Fruit fly (Drosophila melanogaster) whole organism, embryonic: ENCODE results near the gene CG16903.
A peak's percentile ranks its signal among the peaks of the same experiment; 100 is the strongest.

Experiments
- Abd-B ChIP-seq: fragments of 200-800 bp; sonication (Bioruptor generic); optimal IDR thresholded peaks from 2 replicates; lab custom pipeline; 2018; ENCODE audit warnings: missing biosample characterization, mild to moderate bottlenecking, missing genetic modification characterization, moderate library complexity
- Adf1 ChIP-seq: fragments of 200-800 bp; sonication (Bioruptor generic); IDR thresholded peaks from 2 replicates; pipeline ENCODE4 v1.3.6; 2022; ENCODE audit warnings: missing biosample characterization, missing genetic modification characterization
- Aef1 ChIP-seq: fragments of 200-800 bp; sonication (Bioruptor generic); IDR thresholded peaks from 3 replicates; pipeline ENCODE4 v1.3.6; 2022; ENCODE audit warnings: missing biosample characterization, missing genetic modification characterization
- B-H1 ChIP-seq: fragments of 200-800 bp; sonication (Bioruptor generic); IDR thresholded peaks from 3 replicates; pipeline ENCODE4 v1.3.6; 2022; ENCODE audit warnings: missing biosample characterization, missing genetic modification characterization
- CG1024 ChIP-seq: fragments of 200-800 bp; sonication (Bioruptor generic); IDR thresholded peaks from 2 replicates; pipeline ENCODE4 v1.3.6; 2022; ENCODE audit warnings: missing biosample characterization, missing genetic modification characterization
- CG10321 ChIP-seq: fragments of 200-800 bp; sonication (Bioruptor generic); IDR thresholded peaks from 2 replicates; pipeline ENCODE4 v1.3.6; 2022; ENCODE audit warnings: missing biosample characterization, missing genetic modification characterization
- CG10462 ChIP-seq: fragments of 200-800 bp; sonication (Bioruptor generic); optimal IDR thresholded peaks from 2 replicates; lab custom pipeline; 2016; ENCODE audit warnings: missing biosample characterization, missing genetic modification characterization
- CG11247 ChIP-seq: fragments of 200-800 bp; sonication (Bioruptor generic); IDR thresholded peaks from 2 replicates; pipeline ENCODE4 v1.3.6; 2022; ENCODE audit warnings: missing biosample characterization, missing genetic modification characterization
- CG12104 ChIP-seq: fragments of 200-800 bp; sonication (Bioruptor generic); optimal IDR thresholded peaks from 3 replicates; lab custom pipeline; 2016; ENCODE audit warnings: missing biosample characterization, missing genetic modification characterization
- CG13424 ChIP-seq: fragments of 200-800 bp; sonication (Bioruptor generic); optimal IDR thresholded peaks from 2 replicates; lab custom pipeline; 2019; ENCODE audit warnings: missing biosample characterization, mild to moderate bottlenecking, missing genetic modification characterization, moderate library complexity
- CG16813 ChIP-seq: fragments of 200-800 bp; sonication (Bioruptor generic); IDR thresholded peaks from 3 replicates; pipeline ENCODE4 v1.3.6; 2022; ENCODE audit warnings: missing biosample characterization, missing genetic modification characterization; ENCODE audit not compliant: partially characterized antibody
- CG17568 ChIP-seq: fragments of 200-800 bp; sonication (Bioruptor generic); optimal IDR thresholded peaks from 2 replicates; lab custom pipeline; 2018; ENCODE audit warnings: missing biosample characterization, mild to moderate bottlenecking, missing genetic modification characterization, moderate library complexity
- CG30431 ChIP-seq: fragments of 200-800 bp; sonication (Bioruptor generic); optimal IDR thresholded peaks from 2 replicates; lab custom pipeline; 2017; ENCODE audit warnings: missing biosample characterization, missing genetic modification characterization
- CG3065 ChIP-seq: fragments of 200-800 bp; sonication (Bioruptor generic); optimal IDR thresholded peaks from 2 replicates; lab custom pipeline; 2016; ENCODE audit warnings: missing biosample characterization, missing genetic modification characterization
- CG32767 ChIP-seq: fragments of 200-800 bp; sonication (Bioruptor generic); IDR thresholded peaks from 2 replicates; pipeline ENCODE4 v1.3.6; 2022; ENCODE audit warnings: missing biosample characterization, missing genetic modification characterization
- CG34376 ChIP-seq: fragments of 200-800 bp; sonication (Bioruptor generic); optimal IDR thresholded peaks from 2 replicates; lab custom pipeline; 2018; ENCODE audit warnings: missing biosample characterization, mild to moderate bottlenecking, missing genetic modification characterization
- CG4424 ChIP-seq: fragments of 200-800 bp; sonication (Bioruptor generic); optimal IDR thresholded peaks from 3 replicates; lab custom pipeline; 2016; ENCODE audit warnings: missing biosample characterization, missing genetic modification characterization
- CG4617 ChIP-seq: fragments of 200-800 bp; sonication (Bioruptor generic); optimal IDR thresholded peaks from 3 replicates; lab custom pipeline; 2016; ENCODE audit warnings: missing biosample characterization, missing genetic modification characterization, borderline replicate concordance
- CG6254 ChIP-seq: fragments of 200-800 bp; sonication (Bioruptor generic); optimal IDR thresholded peaks from 3 replicates; lab custom pipeline; 2017; ENCODE audit warnings: mild to moderate bottlenecking, missing biosample characterization, missing genetic modification reagents, missing genetic modification characterization
- CG7271 ChIP-seq: fragments of 200-800 bp; sonication (Bioruptor generic); optimal IDR thresholded peaks from 2 replicates; lab custom pipeline; 2018; ENCODE audit warnings: missing biosample characterization, mild to moderate bottlenecking, missing genetic modification characterization, moderate library complexity
- D ChIP-seq, 2 experiments: fragments of 200-800 bp in 1 of 2; fragments of >200 bp in 1 of 2; sonication (Bioruptor generic) in 1 of 2; optimal IDR thresholded peaks; 2 replicates in 1 of 2; 3 replicates in 1 of 2; lab custom pipeline; 2017; ENCODE audit warnings: mild to moderate bottlenecking in 1 of 2, missing biosample characterization in 1 of 2, missing genetic modification characterization in 1 of 2, missing genetic modification reagents in 1 of 2
- D19B ChIP-seq: fragments of 200-800 bp; sonication (Bioruptor generic); optimal IDR thresholded peaks from 2 replicates; lab custom pipeline; 2017; ENCODE audit warnings: missing biosample characterization, mild to moderate bottlenecking, missing genetic modification characterization
- Dad ChIP-seq: fragments of 200-800 bp; sonication (Bioruptor generic); optimal IDR thresholded peaks from 3 replicates; lab custom pipeline; 2016; ENCODE audit warnings: missing biosample characterization, missing genetic modification characterization
- Hr51 ChIP-seq, 2 experiments: fragments of 200-800 bp; sonication (Bioruptor generic); optimal IDR thresholded peaks; 2 replicates in 1 of 2; 3 replicates in 1 of 2; lab custom pipeline; 2016 to 2018; ENCODE audit warnings: missing biosample characterization in 2 of 2, missing genetic modification characterization in 2 of 2, mild to moderate bottlenecking in 1 of 2, moderate library complexity in 1 of 2
- Jarid2 ChIP-seq: fragments of 200-800 bp; sonication (Bioruptor generic); optimal IDR thresholded peaks from 3 replicates; lab custom pipeline; 2017; ENCODE audit warnings: mild to moderate bottlenecking, missing biosample characterization, missing genetic modification reagents, missing genetic modification characterization
- Lhr ChIP-seq: fragments of 200-800 bp; sonication (Bioruptor generic); optimal IDR thresholded peaks from 3 replicates; lab custom pipeline; 2017; ENCODE audit warnings: mild to moderate bottlenecking, missing biosample characterization, missing genetic modification reagents, missing genetic modification characterization
- Nf-YA ChIP-seq: fragments of 200-800 bp; sonication (Bioruptor generic); IDR thresholded peaks from 2 replicates; pipeline ENCODE4 v1.3.6; 2022; ENCODE audit warnings: missing biosample characterization, missing genetic modification characterization
- Ptx1 ChIP-seq: fragments of 200-800 bp; sonication (Bioruptor generic); IDR thresholded peaks from 2 replicates; pipeline ENCODE4 v1.3.6; 2022; ENCODE audit warnings: missing biosample characterization, missing genetic modification characterization
- Rfx ChIP-seq: fragments of 200-800 bp; sonication (Bioruptor generic); IDR thresholded peaks from 2 replicates; pipeline ENCODE4 v1.3.6; 2022; ENCODE audit warnings: missing biosample characterization, missing genetic modification characterization
- YL-1 ChIP-seq: fragments of 200-800 bp; sonication (Bioruptor generic); optimal IDR thresholded peaks from 3 replicates; lab custom pipeline; 2017; ENCODE audit warnings: missing biosample characterization, mild to moderate bottlenecking, missing genetic modification characterization
- aop ChIP-seq: fragments of 200-800 bp; sonication (Bioruptor generic); IDR thresholded peaks from 2 replicates; pipeline ENCODE4 v1.3.6; 2022; ENCODE audit warnings: missing biosample characterization, missing genetic modification characterization
- chinmo ChIP-seq: fragments of 200-800 bp; sonication (Bioruptor generic); IDR thresholded peaks from 4 replicates; pipeline ENCODE4 v1.3.6; 2022; ENCODE audit warnings: missing biosample characterization, missing genetic modification characterization; ENCODE audit not compliant: partially characterized antibody
- crol ChIP-seq: fragments of 200-800 bp; sonication (Bioruptor generic); IDR thresholded peaks from 2 replicates; pipeline ENCODE4 v1.3.6; 2022; ENCODE audit warnings: missing biosample characterization, missing genetic modification characterization
- dm ChIP-seq: fragments of 200-800 bp; sonication (Bioruptor generic); optimal IDR thresholded peaks from 3 replicates; lab custom pipeline; 2016; ENCODE audit warnings: missing biosample characterization, missing genetic modification characterization
- dmrt99B ChIP-seq: fragments of 200-800 bp; sonication (Bioruptor generic); optimal IDR thresholded peaks from 2 replicates; lab custom pipeline; 2018; ENCODE audit warnings: missing biosample characterization, mild to moderate bottlenecking, missing genetic modification characterization, moderate library complexity
- ems ChIP-seq: fragments of 200-800 bp; sonication (Bioruptor generic); optimal IDR thresholded peaks from 3 replicates; lab custom pipeline; 2016; ENCODE audit warnings: missing biosample characterization, missing genetic modification characterization
- en ChIP-seq: fragments of 200-800 bp; sonication (Bioruptor generic); optimal IDR thresholded peaks from 2 replicates; lab custom pipeline; 2016; ENCODE audit warnings: missing biosample characterization, missing genetic modification characterization
- fu2 ChIP-seq: fragments of 200-800 bp; sonication (Bioruptor generic); optimal IDR thresholded peaks from 2 replicates; lab custom pipeline; 2016; ENCODE audit warnings: missing biosample characterization, missing genetic modification characterization
- gcm ChIP-seq: fragments of 200-800 bp; sonication (Bioruptor generic); optimal IDR thresholded peaks from 2 replicates; lab custom pipeline; 2019; ENCODE audit warnings: missing biosample characterization, mild to moderate bottlenecking, missing genetic modification characterization, moderate library complexity
- h ChIP-seq: fragments of >200 bp; optimal IDR thresholded peaks from 2 replicates; lab custom pipeline; 2017
- her ChIP-seq: fragments of 200-800 bp; sonication (Bioruptor generic); optimal IDR thresholded peaks from 2 replicates; lab custom pipeline; 2016; ENCODE audit warnings: missing biosample characterization, missing genetic modification characterization
- jing ChIP-seq: fragments of 200-800 bp; sonication (Bioruptor generic); optimal IDR thresholded peaks from 2 replicates; lab custom pipeline; 2018; ENCODE audit warnings: missing biosample characterization, mild to moderate bottlenecking, missing genetic modification characterization
- nerfin-1 ChIP-seq: fragments of 200-800 bp; sonication (Bioruptor generic); optimal IDR thresholded peaks from 3 replicates; lab custom pipeline; 2019; ENCODE audit warnings: missing biosample characterization, mild to moderate bottlenecking, missing genetic modification characterization, moderate library complexity
- pan ChIP-seq, 4 experiments: fragments of >200 bp in 3 of 4; fragments of 200-800 bp in 1 of 4; sonication (Bioruptor generic) in 1 of 4; optimal IDR thresholded peaks in 3 of 4; IDR thresholded peaks in 1 of 4; 2 replicates each; pipeline versions ENCODE4 v1.3.6 to Lab custom; 2017 to 2022; ENCODE audit warnings: missing biosample characterization in 2 of 4, missing genetic modification characterization in 2 of 4, mixed read lengths in 1 of 4
- pb ChIP-seq: fragments of 200-800 bp; sonication (Bioruptor generic); optimal IDR thresholded peaks from 3 replicates; lab custom pipeline; 2016; ENCODE audit warnings: missing biosample characterization, missing genetic modification characterization
- pzg ChIP-seq: fragments of 200-800 bp; sonication (Bioruptor generic); optimal IDR thresholded peaks from 3 replicates; lab custom pipeline; 2018; ENCODE audit warnings: missing biosample characterization, mild to moderate bottlenecking, missing genetic modification characterization, moderate library complexity
- shn ChIP-seq: fragments of 200-800 bp; sonication (Bioruptor generic); optimal IDR thresholded peaks from 3 replicates; lab custom pipeline; 2016; ENCODE audit warnings: missing biosample characterization, missing genetic modification characterization
- ssp ChIP-seq: fragments of 200-800 bp; sonication (Bioruptor generic); IDR thresholded peaks from 2 replicates; pipeline ENCODE4 v1.3.6; 2022; ENCODE audit warnings: missing biosample characterization, missing genetic modification characterization
- usp ChIP-seq: fragments of >200 bp; optimal IDR thresholded peaks from 2 replicates; lab custom pipeline; 2017; ENCODE audit warnings: missing biosample characterization, missing genetic modification characterization
- wek ChIP-seq: fragments of 200-800 bp; sonication (Bioruptor generic); optimal IDR thresholded peaks from 3 replicates; lab custom pipeline; 2018; ENCODE audit warnings: missing biosample characterization, mild to moderate bottlenecking, missing genetic modification characterization, moderate library complexity

The CG16903 gene

dm6 chrX:2061119-2061518, 19.1 kb downstream of the CG16903 start (continued):
- TF ChIP-seq Adf1 (GFP tag; lab: Robert Waterston, UW) (no peak), Abd-B (GFP tag; lab: Kevin White, UChicago) (no peak), CG13424 (tag; lab: Kevin White, UChicago) (peak; percentile 61), pan (optimal IDR thresholded peaks at IDR 0.05; lab: Kevin White, UChicago) (no peak), pan (GFP tag; optimal IDR thresholded peaks at IDR 0.05 in 1 of 2, IDR thresholded peaks at IDR 0.05 in 1 of 2) (peak in 1 of 2 experiments; percentile 31), gcm (GFP tag; lab: Kevin White, UChicago) (peak; percentile 38), jing (GFP tag; lab: Kevin White, UChicago) (no peak), crol (no peak), en (no peak), CG7271 (tag; lab: Kevin White, UChicago) (peak; percentile 0), Jarid2 (GFP tag; lab: Kevin White, UChicago) (peak; percentile 17), Ptx1 (GFP tag; lab: Robert Waterston, UW) (no peak; the same call in 1 of the 2 replicates), dmrt99B (tag; lab: Kevin White, UChicago) (peak; percentile 62), nerfin-1 (tag; lab: Kevin White, UChicago) (peak; percentile 66), CG3065 (no peak), CG17568 (GFP tag; lab: Kevin White, UChicago) (no peak), CG10321 (GFP tag; lab: Robert Waterston, UW) (no peak), chinmo (GFP tag; lab: Robert Waterston, UW) (0 out of 4 replicates have a peak, but pooled peaks have one; percentile 46), Aef1 (GFP tag; lab: Robert Waterston, UW) (no peak), B-H1 (no peak), Dad (GFP tag; lab: Kevin White, UChicago) (no peak), Nf-YA (GFP tag; lab: Robert Waterston, UW) (no peak), CG10462 (GFP tag; lab: Kevin White, UChicago) (no peak), CG16813 (GFP tag; lab: Robert Waterston, UW) (no peak), Lhr (GFP tag; lab: Kevin White, UChicago) (peak; percentile 1), CG6254 (GFP tag; lab: Kevin White, UChicago) (peak; percentile 36), CG1024 (no peak), CG11247 (GFP tag; lab: Robert Waterston, UW) (no peak), wek (peak; percentile 50), pzg (GFP tag; lab: Kevin White, UChicago) (peak; percentile 14), dm (GFP tag; lab: Kevin White, UChicago) (no peak), ssp (GFP tag; lab: Robert Waterston, UW) (no peak), ems (GFP tag; lab: Kevin White, UChicago) (no peak), h (no peak), fu2 (GFP tag; lab: Kevin White, UChicago) (no peak), D (optimal IDR thresholded peaks at IDR 0.05; lab: Kevin White, UChicago) (no peak), D (GFP tag; optimal IDR thresholded peaks at IDR 0.05; lab: Kevin White, UChicago) (peak; percentile 24), shn (GFP tag; lab: Kevin White, UChicago) (no peak), usp (GFP tag; lab: Kevin White, UChicago) (no peak), CG12104 (GFP tag; lab: Kevin White, UChicago) (peak; percentile 47), CG34376 (GFP tag; lab: Kevin White, UChicago) (peak; percentile 16), CG32767 (GFP tag; lab: Robert Waterston, UW) (no peak), Rfx (peak; percentile 32; the same call in 1 of the 2 replicates), YL-1 (GFP tag; lab: Kevin White, UChicago) (peak; percentile 18), D19B (GFP tag; lab: Kevin White, UChicago) (no peak), pb (GFP tag; lab: Kevin White, UChicago) (peak; percentile 23), aop (GFP tag; lab: Robert Waterston, UW) (no peak), Hr51 (GFP tag; optimal IDR thresholded peaks at IDR 0.05; lab: Kevin White, UChicago) (peak in 1 of 2 experiments; percentile 36), CG30431 (GFP tag; lab: Kevin White, UChicago) (no peak), CG4424 (peak; percentile 23), her (GFP tag; lab: Kevin White, UChicago) (no peak), CG4617 (GFP tag; lab: Kevin White, UChicago) (no peak)
